Worm (Caenorhabditis elegans) whole organism, L3 larva: ENCODE measurements around the gene sgt-1.

Experiments used
- R02D3.7 ChIP-seq: fragments of 150-350 bp; optimal IDR thresholded peaks from 2 replicates; lab custom pipeline; 2014; ENCODE audit warnings: missing biosample characterization, missing genetic modification characterization
- ZK546.5 ChIP-seq: sonication (generic microtip); optimal IDR thresholded peaks from 2 replicates; lab custom pipeline; 2017; ENCODE audit warnings: missing biosample characterization, missing genetic modification characterization
- aly-2 ChIP-seq: fragments of 150-350 bp; optimal IDR thresholded peaks from 2 replicates; lab custom pipeline; 2014; ENCODE audit warnings: missing biosample characterization, missing genetic modification characterization
- ama-1 ChIP-seq: fragments of 150-350 bp; optimal IDR thresholded peaks from 2 replicates; lab custom pipeline; 2018
- ceh-16 ChIP-seq: sonication (generic microtip); optimal IDR thresholded peaks from 2 replicates; lab custom pipeline; 2017; ENCODE audit warnings: missing biosample characterization, missing genetic modification characterization
- ceh-28 ChIP-seq: fragments of 150-350 bp; optimal IDR thresholded peaks from 2 replicates; lab custom pipeline; 2014; ENCODE audit warnings: missing biosample characterization, missing genetic modification reagents, missing genetic modification characterization
- ceh-82 ChIP-seq: fragments of 150-350 bp; optimal IDR thresholded peaks from 2 replicates; lab custom pipeline; 2014; ENCODE audit warnings: missing biosample characterization, missing genetic modification characterization
- ceh-9 ChIP-seq: sonication (generic microtip); optimal IDR thresholded peaks from 2 replicates; lab custom pipeline; 2018; ENCODE audit warnings: missing biosample characterization, missing genetic modification characterization
- daf-12 ChIP-seq: fragments of 150-350 bp; optimal IDR thresholded peaks from 2 replicates; lab custom pipeline; 2014; ENCODE audit warnings: missing biosample characterization, missing genetic modification reagents, missing genetic modification characterization
- egl-27 ChIP-seq: sonication (generic microtip); optimal IDR thresholded peaks from 4 replicates; lab custom pipeline; 2017; ENCODE audit warnings: missing biosample characterization, missing genetic modification reagents, missing genetic modification characterization
- egl-5 ChIP-seq: fragments of 150-350 bp; optimal IDR thresholded peaks from 2 replicates; lab custom pipeline; 2017; ENCODE audit warnings: missing biosample characterization, missing genetic modification reagents, missing genetic modification characterization, inconsistent platforms
- elt-1 ChIP-seq: fragments of 150-350 bp; optimal IDR thresholded peaks from 2 replicates; lab custom pipeline; 2014; ENCODE audit warnings: missing biosample characterization, missing genetic modification characterization
- elt-2 ChIP-seq: sonication (generic microtip); optimal IDR thresholded peaks from 2 replicates; lab custom pipeline; 2016; ENCODE audit warnings: missing genetic modification reagents, mild to moderate bottlenecking, missing genetic modification characterization, missing compliant biosample characterization
- elt-3 ChIP-seq, 3 experiments: fragments of 150-350 bp in 1 of 3; sonication (generic microtip) in 2 of 3; optimal IDR thresholded peaks; 2 replicates in 2 of 3; 4 replicates in 1 of 3; lab custom pipeline; 2014 to 2017; ENCODE audit warnings: missing biosample characterization in 3 of 3, missing genetic modification characterization in 3 of 3
- eor-1 ChIP-seq, 2 experiments: fragments of 150-350 bp; optimal IDR thresholded peaks; 2 replicates each; lab custom pipeline; 2014 to 2018; ENCODE audit warnings: missing biosample characterization in 2 of 2, missing genetic modification characterization in 2 of 2
- fkh-10 ChIP-seq: sonication (generic microtip); optimal IDR thresholded peaks from 2 replicates; lab custom pipeline; 2017; ENCODE audit warnings: missing biosample characterization, missing genetic modification reagents, missing genetic modification characterization
- fkh-2 ChIP-seq: fragments of 150-350 bp; optimal IDR thresholded peaks from 2 replicates; lab custom pipeline; 2014; ENCODE audit warnings: missing biosample characterization, missing genetic modification reagents, missing genetic modification characterization
- fos-1 ChIP-seq: fragments of 150-350 bp; optimal IDR thresholded peaks from 2 replicates; lab custom pipeline; 2014; ENCODE audit warnings: missing biosample characterization, missing genetic modification characterization
- hmg-11 ChIP-seq: sonication (generic microtip); optimal IDR thresholded peaks from 2 replicates; lab custom pipeline; 2016; ENCODE audit warnings: missing genetic modification characterization, missing compliant biosample characterization
- jun-1 ChIP-seq: fragments of 150-350 bp; optimal IDR thresholded peaks from 2 replicates; lab custom pipeline; 2014; ENCODE audit warnings: missing biosample characterization, missing genetic modification reagents, missing genetic modification characterization
- lin-15B ChIP-seq: fragments of 150-350 bp; optimal IDR thresholded peaks from 2 replicates; lab custom pipeline; 2014; ENCODE audit warnings: missing biosample characterization, missing genetic modification characterization
- lin-39 ChIP-seq: fragments of 150-350 bp; optimal IDR thresholded peaks from 2 replicates; lab custom pipeline; 2018; ENCODE audit warnings: missing biosample characterization, missing genetic modification reagents, missing genetic modification characterization
- lsy-12 ChIP-seq: sonication (generic microtip); optimal IDR thresholded peaks from 2 replicates; lab custom pipeline; 2016; ENCODE audit warnings: mild to moderate bottlenecking, missing genetic modification characterization, missing compliant biosample characterization
- mdl-1 ChIP-seq: fragments of 150-350 bp; optimal IDR thresholded peaks from 2 replicates; lab custom pipeline; 2014; ENCODE audit warnings: missing biosample characterization, missing genetic modification characterization
- mml-1 ChIP-seq: fragments of 150-350 bp; sonication (generic microtip); optimal IDR thresholded peaks from 3 replicates; lab custom pipeline; 2014; ENCODE audit warnings: missing biosample characterization, missing genetic modification characterization
- nfya-1 ChIP-seq: sonication (generic microtip); optimal IDR thresholded peaks from 2 replicates; lab custom pipeline; 2017; ENCODE audit warnings: missing genetic modification characterization, mild to moderate bottlenecking, missing compliant biosample characterization, antibody characterized with exemption, moderate library complexity; ENCODE audit not compliant: insufficient read depth
- nhr-11 ChIP-seq: fragments of 150-350 bp; optimal IDR thresholded peaks from 2 replicates; lab custom pipeline; 2014; ENCODE audit warnings: missing biosample characterization, missing genetic modification characterization
- nhr-12 ChIP-seq: fragments of 150-350 bp; optimal IDR thresholded peaks from 2 replicates; lab custom pipeline; 2014; ENCODE audit warnings: missing biosample characterization, missing genetic modification characterization
- nhr-23 ChIP-seq: fragments of 150-350 bp; optimal IDR thresholded peaks from 2 replicates; lab custom pipeline; 2014; ENCODE audit warnings: missing biosample characterization, missing genetic modification reagents, missing genetic modification characterization
- nhr-237 ChIP-seq: fragments of 150-350 bp; optimal IDR thresholded peaks from 2 replicates; lab custom pipeline; 2014; ENCODE audit warnings: missing biosample characterization, missing genetic modification characterization
- nhr-25 ChIP-seq: sonication (generic microtip); optimal IDR thresholded peaks from 2 replicates; lab custom pipeline; 2017; ENCODE audit warnings: missing biosample characterization, missing genetic modification characterization
- nhr-28 ChIP-seq: fragments of 150-350 bp; optimal IDR thresholded peaks from 2 replicates; lab custom pipeline; 2014; ENCODE audit warnings: missing biosample characterization, missing genetic modification characterization
- nhr-43 ChIP-seq: sonication (generic microtip); optimal IDR thresholded peaks from 2 replicates; lab custom pipeline; 2016; ENCODE audit warnings: mild to moderate bottlenecking, missing genetic modification characterization, missing compliant biosample characterization; ENCODE audit not compliant: poor library complexity, severe bottlenecking
- nhr-67 ChIP-seq: fragments of 150-350 bp; optimal IDR thresholded peaks from 2 replicates; lab custom pipeline; 2014; ENCODE audit warnings: missing biosample characterization, missing genetic modification characterization
- nhr-76 ChIP-seq: fragments of 150-350 bp; sonication (generic microtip); optimal IDR thresholded peaks from 5 replicates; lab custom pipeline; 2014; ENCODE audit warnings: missing biosample characterization, missing genetic modification characterization
- nhr-77 ChIP-seq: fragments of 150-350 bp; optimal IDR thresholded peaks from 2 replicates; lab custom pipeline; 2014; ENCODE audit warnings: missing biosample characterization, missing genetic modification characterization
- pha-4 ChIP-seq: fragments of 150-350 bp; optimal IDR thresholded peaks from 2 replicates; lab custom pipeline; 2014; ENCODE audit warnings: missing biosample characterization, missing genetic modification reagents, missing genetic modification characterization
- pqm-1 ChIP-seq: fragments of 150-350 bp; optimal IDR thresholded peaks from 2 replicates; lab custom pipeline; 2017; ENCODE audit warnings: missing biosample characterization, missing genetic modification characterization, inconsistent platforms
- sea-2 ChIP-seq: fragments of 150-350 bp; sonication (generic microtip); optimal IDR thresholded peaks from 4 replicates; lab custom pipeline; 2014; ENCODE audit warnings: missing biosample characterization, missing genetic modification reagents, missing genetic modification characterization
- skn-1 ChIP-seq: fragments of 150-350 bp; optimal IDR thresholded peaks from 2 replicates; lab custom pipeline; 2014; ENCODE audit warnings: missing biosample characterization, missing genetic modification characterization
- snpc-4 ChIP-seq: fragments of 150-350 bp; optimal IDR thresholded peaks from 2 replicates; lab custom pipeline; 2014; ENCODE audit warnings: missing biosample characterization, missing genetic modification characterization
- tbx-2 ChIP-seq: sonication (generic microtip); optimal IDR thresholded peaks from 2 replicates; lab custom pipeline; 2016; ENCODE audit warnings: mild to moderate bottlenecking, missing genetic modification characterization, missing compliant biosample characterization
- unc-39 ChIP-seq: sonication (generic microtip); optimal IDR thresholded peaks from 4 replicates; lab custom pipeline; 2017; ENCODE audit warnings: missing biosample characterization, missing genetic modification characterization
- unc-62 ChIP-seq: fragments of 150-350 bp; sonication (generic microtip); optimal IDR thresholded peaks from 4 replicates; lab custom pipeline; 2014; ENCODE audit warnings: missing biosample characterization, missing genetic modification reagents, missing genetic modification characterization
- zag-1 ChIP-seq: fragments of 150-350 bp; optimal IDR thresholded peaks from 2 replicates; lab custom pipeline; 2014; ENCODE audit warnings: missing biosample characterization, missing genetic modification characterization
- ztf-11 ChIP-seq: fragments of 150-350 bp; optimal IDR thresholded peaks from 2 replicates; lab custom pipeline; 2014; ENCODE audit warnings: missing biosample characterization, missing genetic modification characterization
- ztf-4 ChIP-seq: fragments of 150-350 bp; optimal IDR thresholded peaks from 2 replicates; lab custom pipeline; 2014; ENCODE audit warnings: missing biosample characterization, missing genetic modification characterization

Gene sgt-1

DNA sequence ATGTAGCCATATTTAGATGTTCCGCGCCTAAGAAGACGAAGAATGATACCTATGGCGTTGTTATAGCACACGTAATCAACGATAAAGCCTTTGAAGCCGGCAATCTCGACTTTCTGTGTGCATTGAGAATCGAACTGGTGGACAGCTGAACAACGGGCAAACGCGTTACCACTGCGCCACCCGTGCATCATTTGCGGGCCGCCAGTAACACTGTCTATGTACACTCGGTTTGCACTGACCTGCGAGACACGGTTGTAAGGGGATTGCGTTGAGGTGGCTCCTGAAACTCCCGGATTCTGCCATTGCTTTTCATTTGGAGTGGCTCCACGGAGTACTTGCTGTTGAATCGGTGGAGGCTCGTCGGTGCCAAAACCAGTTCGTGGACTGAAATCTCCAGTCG lies 38.8 kb upstream of the sgt-1 start:
- no peak for TF ChIP-seq nhr-67 (tag; lab: Kevin White, UChicago)
- TF ChIP-seq ztf-4 (tag; lab: Kevin White, UChicago): no peak
- TF ChIP-seq ceh-28 (tag; lab: Kevin White, UChicago): no peak
- no peak for TF ChIP-seq lin-15B (tag; lab: Kevin White, UChicago)
- peak; percentile 63 for TF ChIP-seq lsy-12
- TF ChIP-seq ama-1 (lab: Kevin White, UChicago): peak; percentile 94
- TF ChIP-seq nhr-11 (tag; lab: Kevin White, UChicago): no peak
- TF ChIP-seq elt-1 (tag; lab: Kevin White, UChicago): no peak
- TF ChIP-seq snpc-4 (tag; lab: Kevin White, UChicago): no peak
- no peak for TF ChIP-seq nhr-28
- TF ChIP-seq nhr-237 (tag; lab: Kevin White, UChicago): no peak
- no peak for TF ChIP-seq elt-3 (tag; optimal IDR thresholded peaks at IDR 0.05; lab: Kevin White, UChicago)
- TF ChIP-seq jun-1 (tag; lab: Kevin White, UChicago): peak; percentile 20
- peak; percentile 48 for TF ChIP-seq pha-4 (tag; lab: Kevin White, UChicago)
- TF ChIP-seq tbx-2: peak; percentile 10
- TF ChIP-seq egl-5 (tag; lab: Kevin White, UChicago): no peak
- TF ChIP-seq ceh-16 (tag; lab: Kevin White, UChicago): no peak
- no peak for TF ChIP-seq skn-1
- no peak for TF ChIP-seq ZK546.5 (tag; lab: Kevin White, UChicago)
- no peak for TF ChIP-seq ceh-82 (tag; lab: Kevin White, UChicago)
- no peak for TF ChIP-seq nhr-23
- no peak for TF ChIP-seq ceh-9 (tag; lab: Kevin White, UChicago)
- TF ChIP-seq sea-2 (GFP tag; lab: Kevin White, UChicago): no peak
- no peak for TF ChIP-seq mdl-1
- TF ChIP-seq fkh-2 (tag; lab: Kevin White, UChicago): no peak
- no peak for TF ChIP-seq unc-62 (GFP tag; lab: Kevin White, UChicago)
- no peak for TF ChIP-seq unc-39 (tag; lab: Kevin White, UChicago)
- no peak for TF ChIP-seq nhr-76 (tag; lab: Kevin White, UChicago)
- TF ChIP-seq hmg-11: no peak
- TF ChIP-seq nhr-25: peak; percentile 47
- no peak for TF ChIP-seq nhr-12 (tag; lab: Kevin White, UChicago)
- TF ChIP-seq nfya-1 (tag; lab: Kevin White, UChicago): peak; percentile 52
- TF ChIP-seq R02D3.7 (tag; lab: Kevin White, UChicago): no peak
- no peak for TF ChIP-seq pqm-1
- TF ChIP-seq nhr-43 (tag; lab: Kevin White, UChicago): peak; percentile 54
- no peak for TF ChIP-seq fkh-10
- no peak for TF ChIP-seq zag-1
- TF ChIP-seq egl-27 (tag; lab: Kevin White, UChicago): no peak
- TF ChIP-seq eor-1 (tag; optimal IDR thresholded peaks at IDR 0.05; lab: Kevin White, UChicago): no peak
- TF ChIP-seq mml-1 (tag; lab: Kevin White, UChicago): no peak
- TF ChIP-seq ztf-11 (tag; lab: Kevin White, UChicago): no peak
- TF ChIP-seq elt-2 (tag; lab: Kevin White, UChicago): no peak
- no peak for TF ChIP-seq lin-39 (tag; lab: Kevin White, UChicago)
- peak; percentile 20 for TF ChIP-seq aly-2
- TF ChIP-seq fos-1 (tag; lab: Kevin White, UChicago): no peak
- no peak for TF ChIP-seq daf-12 (tag; lab: Kevin White, UChicago)
- no peak for TF ChIP-seq nhr-77 (tag; lab: Kevin White, UChicago)
